Worm (Caenorhabditis elegans) whole organism, L1 larva: ENCODE results near the gene F41E6.1.

Experiments
- C16A3.4 ChIP-seq: fragments of 150-350 bp; optimal IDR thresholded peaks from 2 replicates; lab custom pipeline; 2014; ENCODE audit warnings: missing biosample characterization, missing genetic modification characterization
- Y116A8C.19 ChIP-seq: sonication (generic microtip); optimal IDR thresholded peaks from 2 replicates; lab custom pipeline; 2016; ENCODE audit warnings: missing compliant biosample characterization, missing genetic modification characterization, borderline replicate concordance
- alr-1 ChIP-seq: fragments of 200-800 bp; sonication (Bioruptor generic); optimal IDR thresholded peaks from 2 replicates; lab custom pipeline; 2018; ENCODE audit warnings: borderline replicate concordance, mild to moderate bottlenecking, missing genetic modification characterization, missing compliant biosample characterization
- aly-2 ChIP-seq: fragments of 150-350 bp; optimal IDR thresholded peaks from 2 replicates; lab custom pipeline; 2014; ENCODE audit warnings: missing biosample characterization, missing genetic modification characterization
- blmp-1 ChIP-seq: fragments of 150-350 bp; optimal IDR thresholded peaks from 2 replicates; lab custom pipeline; 2014; ENCODE audit warnings: missing biosample characterization, missing genetic modification characterization
- ceh-8 ChIP-seq: fragments of 200-800 bp; sonication (Bioruptor generic); optimal IDR thresholded peaks from 2 replicates; lab custom pipeline; 2018; ENCODE audit warnings: mild to moderate bottlenecking, missing genetic modification characterization, moderate library complexity, missing compliant biosample characterization
- ceh-82 ChIP-seq, 3 experiments: fragments of 150-350 bp in 1 of 3; sonication (generic microtip) in 2 of 3; optimal IDR thresholded peaks; 2 replicates each; lab custom pipeline; 2014 to 2017; ENCODE audit warnings: missing biosample characterization in 3 of 3, missing genetic modification characterization in 3 of 3
- ceh-88 ChIP-seq: fragments of 200-800 bp; sonication (Bioruptor generic); IDR thresholded peaks from 2 replicates; pipeline ENCODE4 v1.3.6; 2022; ENCODE audit warnings: missing genetic modification characterization, missing compliant biosample characterization
- ceh-90 ChIP-seq: sonication (generic microtip); optimal IDR thresholded peaks from 2 replicates; lab custom pipeline; 2016; ENCODE audit warnings: missing genetic modification characterization, missing compliant biosample characterization
- ces-1 ChIP-seq: fragments of 150-350 bp; optimal IDR thresholded peaks from 2 replicates; lab custom pipeline; 2014; ENCODE audit warnings: missing biosample characterization, missing genetic modification reagents, missing genetic modification characterization
- dpl-1 ChIP-seq, 3 experiments: fragments of 150-350 bp in 2 of 3; sonication (generic microtip) in 1 of 3; optimal IDR thresholded peaks; 2 replicates each; lab custom pipeline; 2014 to 2017; ENCODE audit warnings: missing biosample characterization in 3 of 3, missing genetic modification characterization in 3 of 3, missing genetic modification reagents in 3 of 3
- dsc-1 ChIP-seq: sonication (generic microtip); optimal IDR thresholded peaks from 2 replicates; lab custom pipeline; 2016; ENCODE audit warnings: mild to moderate bottlenecking, missing genetic modification characterization, missing compliant biosample characterization
- efl-1 ChIP-seq, 4 experiments: fragments of 150-350 bp; optimal IDR thresholded peaks in 3 of 4; peaks in 1 of 4; 1 replicate in 1 of 4; 2 replicates in 3 of 4; lab custom pipeline; 2014; ENCODE audit warnings: missing biosample characterization in 2 of 4, missing genetic modification characterization in 2 of 4, missing genetic modification reagents in 2 of 4
- efl-3 ChIP-seq: fragments of 200-800 bp; sonication (Bioruptor generic); optimal IDR thresholded peaks from 2 replicates; lab custom pipeline; 2018; ENCODE audit warnings: mild to moderate bottlenecking, missing genetic modification characterization, missing compliant biosample characterization
- egl-27 ChIP-seq, 2 experiments: fragments of 150-350 bp in 1 of 2; sonication (generic microtip); optimal IDR thresholded peaks; 3 replicates each; lab custom pipeline; 2017 to 2018; ENCODE audit warnings: missing biosample characterization in 2 of 2, missing genetic modification characterization in 2 of 2, missing genetic modification reagents in 2 of 2
- fkh-10 ChIP-seq: sonication (generic microtip); optimal IDR thresholded peaks from 2 replicates; lab custom pipeline; 2017; ENCODE audit warnings: missing biosample characterization, missing genetic modification reagents, missing genetic modification characterization
- fkh-8 ChIP-seq: sonication (generic microtip); optimal IDR thresholded peaks from 2 replicates; lab custom pipeline; 2016; ENCODE audit warnings: mild to moderate bottlenecking, missing genetic modification characterization, missing compliant biosample characterization
- grh-1 ChIP-seq: fragments of 200-800 bp; sonication (Bioruptor generic); IDR thresholded peaks from 2 replicates; pipeline ENCODE4 v1.3.6; 2022; ENCODE audit warnings: missing genetic modification reagents, missing genetic modification characterization, missing compliant biosample characterization
- hlh-4 ChIP-seq: sonication (generic microtip); optimal IDR thresholded peaks from 2 replicates; lab custom pipeline; 2016; ENCODE audit warnings: mild to moderate bottlenecking, missing genetic modification characterization, missing compliant biosample characterization
- hpl-2 ChIP-seq: fragments of 150-350 bp; optimal IDR thresholded peaks from 2 replicates; lab custom pipeline; 2014; ENCODE audit warnings: missing biosample characterization, missing genetic modification reagents, missing genetic modification characterization
- lin-13 ChIP-seq: fragments of 150-350 bp; optimal IDR thresholded peaks from 2 replicates; lab custom pipeline; 2014; ENCODE audit warnings: missing biosample characterization, missing genetic modification reagents, missing genetic modification characterization
- lin-14 ChIP-seq: fragments of 200-800 bp; sonication (Bioruptor generic); optimal IDR thresholded peaks from 2 replicates; lab custom pipeline; 2018; ENCODE audit warnings: mild to moderate bottlenecking, missing genetic modification characterization, moderate library complexity, missing compliant biosample characterization
- lin-15B ChIP-seq: fragments of 150-350 bp; sonication (generic microtip); optimal IDR thresholded peaks from 3 replicates; lab custom pipeline; 2014; ENCODE audit warnings: missing biosample characterization, missing genetic modification characterization
- lin-39 ChIP-seq: fragments of 150-350 bp; optimal IDR thresholded peaks from 2 replicates; lab custom pipeline; 2014; ENCODE audit warnings: missing biosample characterization, missing genetic modification reagents, missing genetic modification characterization
- lsy-2 ChIP-seq, 2 experiments: fragments of 150-350 bp; optimal IDR thresholded peaks; 2 replicates each; lab custom pipeline; 2014; ENCODE audit warnings: missing biosample characterization in 2 of 2, missing genetic modification characterization in 2 of 2
- mab-9 ChIP-seq: fragments of 200-800 bp; sonication (Bioruptor generic); IDR thresholded peaks from 2 replicates; pipeline ENCODE4 v1.3.6; 2022; ENCODE audit warnings: missing genetic modification reagents, missing genetic modification characterization, missing compliant biosample characterization
- mdl-1 ChIP-seq, 2 experiments: fragments of 150-350 bp; optimal IDR thresholded peaks; 2 replicates each; lab custom pipeline; 2014 to 2017; ENCODE audit warnings: missing biosample characterization in 2 of 2, missing genetic modification characterization in 2 of 2, inconsistent platforms in 1 of 2
- mef-2 ChIP-seq: fragments of 150-350 bp; optimal IDR thresholded peaks from 2 replicates; lab custom pipeline; 2014; ENCODE audit warnings: missing biosample characterization, missing genetic modification characterization
- mep-1 ChIP-seq: fragments of 150-350 bp; optimal IDR thresholded peaks from 2 replicates; lab custom pipeline; 2014; ENCODE audit warnings: missing biosample characterization, missing genetic modification characterization
- nhr-47 ChIP-seq: sonication (generic microtip); optimal IDR thresholded peaks from 2 replicates; lab custom pipeline; 2016; ENCODE audit warnings: mild to moderate bottlenecking, missing genetic modification characterization, moderate library complexity, missing compliant biosample characterization
- nhr-71 ChIP-seq: sonication (generic microtip); optimal IDR thresholded peaks from 2 replicates; lab custom pipeline; 2016; ENCODE audit warnings: mild to moderate bottlenecking, missing genetic modification characterization, moderate library complexity, missing compliant biosample characterization
- nhr-77 ChIP-seq: fragments of 150-350 bp; optimal IDR thresholded peaks from 2 replicates; lab custom pipeline; 2014; ENCODE audit warnings: missing biosample characterization, missing genetic modification characterization
- nhr-84 ChIP-seq: sonication (generic microtip); optimal IDR thresholded peaks from 2 replicates; lab custom pipeline; 2017; ENCODE audit warnings: missing biosample characterization, missing genetic modification characterization
- nhr-90 ChIP-seq: sonication (generic microtip); optimal IDR thresholded peaks from 2 replicates; lab custom pipeline; 2016; ENCODE audit warnings: mild to moderate bottlenecking, missing genetic modification characterization, missing compliant biosample characterization; ENCODE audit not compliant: poor library complexity
- skn-1 ChIP-seq: fragments of 150-350 bp; optimal IDR thresholded peaks from 2 replicates; lab custom pipeline; 2014; ENCODE audit warnings: missing biosample characterization, missing genetic modification characterization
- snpc-4 ChIP-seq: fragments of 150-350 bp; optimal IDR thresholded peaks from 2 replicates; lab custom pipeline; 2014; ENCODE audit warnings: missing biosample characterization, missing genetic modification characterization
- snu-23 ChIP-seq: sonication (generic microtip); optimal IDR thresholded peaks from 2 replicates; lab custom pipeline; 2016; ENCODE audit warnings: missing genetic modification characterization, missing compliant biosample characterization
- sup-37 ChIP-seq: fragments of 200-800 bp; sonication (Bioruptor generic); optimal IDR thresholded peaks from 2 replicates; lab custom pipeline; 2018; ENCODE audit warnings: mild to moderate bottlenecking, missing genetic modification characterization, missing compliant biosample characterization
- swsn-7 ChIP-seq: sonication (generic microtip); optimal IDR thresholded peaks from 2 replicates; lab custom pipeline; 2016; ENCODE audit warnings: missing genetic modification characterization, missing compliant biosample characterization
- unc-130 ChIP-seq: fragments of 150-350 bp; optimal IDR thresholded peaks from 2 replicates; lab custom pipeline; 2017; ENCODE audit warnings: missing biosample characterization, missing genetic modification characterization, inconsistent platforms
- xbp-1 ChIP-seq: sonication (generic microtip); optimal IDR thresholded peaks from 2 replicates; lab custom pipeline; 2016; ENCODE audit warnings: missing genetic modification characterization, missing compliant biosample characterization
- zag-1 ChIP-seq: fragments of 150-350 bp; optimal IDR thresholded peaks from 2 replicates; lab custom pipeline; 2014; ENCODE audit warnings: missing biosample characterization, missing genetic modification characterization
- zip-4 ChIP-seq: fragments of 200-800 bp; sonication (Bioruptor generic); optimal IDR thresholded peaks from 2 replicates; lab custom pipeline; 2018; ENCODE audit warnings: mild to moderate bottlenecking, missing genetic modification characterization, moderate library complexity, missing compliant biosample characterization
- ztf-11 ChIP-seq, 2 experiments: sonication (generic microtip); optimal IDR thresholded peaks; 2 replicates each; lab custom pipeline; 2016 to 2017; ENCODE audit warnings: missing genetic modification characterization in 2 of 2, missing biosample characterization in 1 of 2, missing compliant biosample characterization in 1 of 2

Gene F41E6.1

ce11 chrV:8608483-8608882, 13.9 kb upstream of the F41E6.1 start:
- TF ChIP-seq hpl-2 (GFP tag; lab: Kevin White, UChicago) (no peak), ceh-82 (tag; optimal IDR thresholded peaks at IDR 0.05; lab: Kevin White, UChicago) (no peak), efl-1 (optimal IDR thresholded peaks at IDR 0.05; lab: Kevin White, UChicago) (no peak), efl-1 (GFP tag; optimal IDR thresholded peaks at IDR 0.05 in 1 of 2; lab: Kevin White, UChicago) (peak in 1 of 2 experiments; percentile 50), egl-27 (tag; optimal IDR thresholded peaks at IDR 0.05; lab: Kevin White, UChicago) (no peak)

- peak in 1 of 2 experiments; percentile 22 for TF ChIP-seq lsy-2 (tag; optimal IDR thresholded peaks at IDR 0.05; lab: Kevin White, UChicago)
- TF ChIP-seq nhr-71 (tag; lab: Kevin White, UChicago) = peak; percentile 0
- TF ChIP-seq mdl-1 (tag; optimal IDR thresholded peaks at IDR 0.05; lab: Kevin White, UChicago) = peak in 1 of 2 experiments; percentile 21
- no peak for TF ChIP-seq ceh-88 (GFP tag; lab: Robert Waterston, UW)
- TF ChIP-seq nhr-77 (tag; lab: Kevin White, UChicago) = no peak
- TF ChIP-seq blmp-1 (tag; lab: Kevin White, UChicago) = peak; percentile 13
- TF ChIP-seq lin-14 = peak; percentile 79
- no peak for TF ChIP-seq skn-1 (tag; lab: Kevin White, UChicago)
- peak; percentile 7 for TF ChIP-seq xbp-1 (tag; lab: Kevin White, UChicago)
- TF ChIP-seq C16A3.4 (tag; lab: Kevin White, UChicago) = no peak
- no peak for TF ChIP-seq mep-1
- TF ChIP-seq Y116A8C.19 (tag; lab: Kevin White, UChicago) = no peak
- peak in 1 of 3 experiments; percentile 21 for TF ChIP-seq ceh-82 (tag; optimal IDR thresholded peaks at IDR 0.05; lab: Kevin White, UChicago)
- no peak for TF ChIP-seq snu-23 (GFP tag; lab: Kevin White, UChicago)
- TF ChIP-seq lin-15B = no peak
- TF ChIP-seq grh-1 (GFP tag; lab: Robert Waterston, UW) = no peak
- TF ChIP-seq mef-2 (tag; lab: Kevin White, UChicago) = no peak
- TF ChIP-seq nhr-47 (tag; lab: Kevin White, UChicago) = peak; percentile 19
- TF ChIP-seq unc-130 (tag; lab: Kevin White, UChicago) = no peak
- TF ChIP-seq fkh-8 = peak; percentile 42
These were observed 12.5 kb upstream of the F41E6.1 start for ce11 chrV:8609776-8610529.

ce11 chrV:8610633-8611404, 11.6 kb upstream of the F41E6.1 start, which contains the start of gene fip-4:
Gene fip-4 (minus strand): TSS chrV:8611268.
- no peak for TF ChIP-seq mef-2 (tag; lab: Kevin White, UChicago)
- no peak for TF ChIP-seq lin-13 (GFP tag; lab: Kevin White, UChicago)
- no peak for TF ChIP-seq nhr-84 (tag; lab: Kevin White, UChicago)
- peak; percentile 26 for TF ChIP-seq nhr-90 (tag; lab: Kevin White, UChicago)
- TF ChIP-seq aly-2 (tag; lab: Kevin White, UChicago) = no peak
- TF ChIP-seq zag-1 (tag; lab: Kevin White, UChicago) = no peak
- no peak for TF ChIP-seq hlh-4
- TF ChIP-seq C16A3.4 (tag; lab: Kevin White, UChicago) = peak; percentile 31
- TF ChIP-seq alr-1 (tag; lab: Kevin White, UChicago) = no peak
- TF ChIP-seq fkh-10 (GFP tag; lab: Kevin White, UChicago) = no peak
- peak; percentile 99 for TF ChIP-seq blmp-1 (tag; lab: Kevin White, UChicago)
- TF ChIP-seq egl-27 (tag; optimal IDR thresholded peaks at IDR 0.05; lab: Kevin White, UChicago) = no peak
- TF ChIP-seq mab-9 (GFP tag; lab: Robert Waterston, UW) = no peak
- TF ChIP-seq efl-1 (optimal IDR thresholded peaks at IDR 0.05; lab: Kevin White, UChicago) = no peak
- TF ChIP-seq efl-1 (GFP tag; optimal IDR thresholded peaks at IDR 0.05 in 1 of 2; lab: Kevin White, UChicago) = peak in 1 of 2 experiments; percentile 80
- peak in 1 of 2 experiments; percentile 77 for TF ChIP-seq mdl-1 (tag; optimal IDR thresholded peaks at IDR 0.05; lab: Kevin White, UChicago)
- no peak for TF ChIP-seq xbp-1 (tag; lab: Kevin White, UChicago)
- TF ChIP-seq sup-37 (GFP tag; lab: Kevin White, UChicago) = no peak
- TF ChIP-seq dpl-1 (GFP tag; optimal IDR thresholded peaks at IDR 0.05; lab: Kevin White, UChicago) = peak in 1 of 3 experiments; percentile 2
- TF ChIP-seq swsn-7 (tag; lab: Kevin White, UChicago) = no peak
- no peak for TF ChIP-seq nhr-77 (tag; lab: Kevin White, UChicago)
- TF ChIP-seq zip-4 (GFP tag; lab: Kevin White, UChicago) = no peak
- no peak for TF ChIP-seq ceh-8 (GFP tag; lab: Kevin White, UChicago)
- no peak for TF ChIP-seq ces-1 (GFP tag; lab: Kevin White, UChicago)
- no peak for TF ChIP-seq efl-3 (GFP tag; lab: Kevin White, UChicago)
- TF ChIP-seq lin-39 (tag; lab: Kevin White, UChicago) = no peak
- TF ChIP-seq snpc-4 (tag; lab: Kevin White, UChicago) = no peak
- peak in 1 of 2 experiments; percentile 2 for TF ChIP-seq ztf-11 (tag; optimal IDR thresholded peaks at IDR 0.05; lab: Kevin White, UChicago)
- no peak for TF ChIP-seq ceh-90 (tag; lab: Kevin White, UChicago)
- no peak for TF ChIP-seq dsc-1 (tag; lab: Kevin White, UChicago)
